Fruit fly (Drosophila melanogaster) S2 (cell line): ENCODE data around the gene CG5011.

Experiments
- CG8478 ChIP-seq: fragments of >200 bp; optimal IDR thresholded peaks from 2 replicates; lab custom pipeline; 2018
- CTCF ChIP-seq, 2 experiments: fragments of >200 bp; optimal IDR thresholded peaks; 2 replicates each; lab custom pipeline; 2018

CG5011 gene

dm6 chr2L:1183799-1184198 is 16.7 kb upstream of the CG5011 start, which contains the start of the genes CG5126 and Tgt:
TSS of gene CG5126 (minus strand) at chr2L:1184020.
TSS of gene Tgt (plus strand) at chr2L:1184065.
- no peak for TF ChIP-seq CG8478 (lab: Kevin White, UChicago)
- TF ChIP-seq CTCF (optimal IDR thresholded peaks at IDR 0.05; lab: Kevin White, UChicago), result peak; percentile 68 to 83

- no peak for TF ChIP-seq CG8478 (lab: Kevin White, UChicago)
- no peak for TF ChIP-seq CTCF (optimal IDR thresholded peaks at IDR 0.05; lab: Kevin White, UChicago)
Measured at dm6 chr2L:1185642-1186497, 14.6 kb upstream of the CG5011 start, which contains the start of gene CG5001. TSS of gene CG5001 (plus strand) at chr2L:1185757.

- TF ChIP-seq CTCF (optimal IDR thresholded peaks at IDR 0.05; lab: Kevin White, UChicago), result no peak
- TF ChIP-seq CG8478 (lab: Kevin White, UChicago), result no peak
Measured at dm6 chr2L:1199166-1199565, 1.3 kb upstream of the CG5011 start, which contains the start of the genes CG5139 and CG43348. TSS of gene CG5139 (minus strand) at chr2L:1199266. TSS of gene CG43348 (plus strand) at chr2L:1199412.

dm6 chr2L:1201396-1201837 is 946 bp downstream of the CG5011 start:
- no peak for TF ChIP-seq CG8478 (lab: Kevin White, UChicago)
- TF ChIP-seq CTCF (optimal IDR thresholded peaks at IDR 0.05; lab: Kevin White, UChicago), result no peak

- TF ChIP-seq CTCF (optimal IDR thresholded peaks at IDR 0.05; lab: Kevin White, UChicago) (no peak), CG8478 (lab: Kevin White, UChicago) (no peak)
Measured at dm6 chr2L:1202445-1202844, 2.0 kb downstream of the CG5011 start.

- TF ChIP-seq CG8478 (lab: Kevin White, UChicago), result no peak
- no peak for TF ChIP-seq CTCF (optimal IDR thresholded peaks at IDR 0.05; lab: Kevin White, UChicago)
Measured at dm6 chr2L:1203915-1204314, 3.4 kb downstream of the CG5011 start, which contains the start of gene CG14342. TSS of gene CG14342 (plus strand) at chr2L:1204215.

- no peak for TF ChIP-seq CTCF (optimal IDR thresholded peaks at IDR 0.05; lab: Kevin White, UChicago)
- TF ChIP-seq CG8478 (lab: Kevin White, UChicago), result no peak
Measured at dm6 chr2L:1207432-1207831, 7.0 kb downstream of the CG5011 start.

dm6 chr2L:1211528-1211927 is 11.1 kb downstream of the CG5011 start:
- TF ChIP-seq CTCF (optimal IDR thresholded peaks at IDR 0.05; lab: Kevin White, UChicago) (no peak), CG8478 (lab: Kevin White, UChicago) (no peak)

dm6 chr2L:1213587-1213986 is 13.1 kb downstream of the CG5011 start:
- TF ChIP-seq CG8478 (lab: Kevin White, UChicago), result no peak
- no peak for TF ChIP-seq CTCF (optimal IDR thresholded peaks at IDR 0.05; lab: Kevin White, UChicago)

- TF ChIP-seq CTCF (optimal IDR thresholded peaks at IDR 0.05; lab: Kevin White, UChicago) (no peak), CG8478 (lab: Kevin White, UChicago) (no peak)
Measured at dm6 chr2L:1214465-1214864, 14.0 kb downstream of the CG5011 start.

dm6 chr2L:1217033-1217612 is 16.7 kb downstream of the CG5011 start:
- TF ChIP-seq CG8478 (lab: Kevin White, UChicago) (no peak), CTCF (optimal IDR thresholded peaks at IDR 0.05; lab: Kevin White, UChicago) (no peak)

- TF ChIP-seq CTCF (optimal IDR thresholded peaks at IDR 0.05; lab: Kevin White, UChicago) (no peak), CG8478 (lab: Kevin White, UChicago) (no peak)
Measured at dm6 chr2L:1217892-1218473, 17.5 kb downstream of the CG5011 start.

- TF ChIP-seq CG8478 (lab: Kevin White, UChicago) (no peak), CTCF (optimal IDR thresholded peaks at IDR 0.05; lab: Kevin White, UChicago) (no peak)
Measured at dm6 chr2L:1218475-1218874, 18.0 kb downstream of the CG5011 start.

dm6 chr2L:1218993-1219392 is 18.5 kb downstream of the CG5011 start, which contains the start of gene CG42329:
TSS of gene CG42329 (plus strand) at chr2L:1219293.
- TF ChIP-seq CTCF (optimal IDR thresholded peaks at IDR 0.05; lab: Kevin White, UChicago) (no peak), CG8478 (lab: Kevin White, UChicago) (no peak)

dm6 chr2L:1230691-1231090 is 30.2 kb downstream of the CG5011 start:
- TF ChIP-seq CTCF (optimal IDR thresholded peaks at IDR 0.05; lab: Kevin White, UChicago) (no peak), CG8478 (lab: Kevin White, UChicago) (no peak)
